Worm (Caenorhabditis elegans): ENCODE data around the gene otpl-8.
"Not testable (repeated sequence)": the region's sequence is repeated elsewhere in the genome, so short reads cannot be mapped to it uniquely, and the experiment has no call there.

otpl-8 gene

ce11 chrX:12270841-12271240, at the start of gene otpl-8:
Gene otpl-8 (minus strand): TSS chrX:12270941.
- TF ChIP-seq egl-27 (tag; optimal IDR thresholded peaks at IDR 0.05) = no peak

- TF ChIP-seq jun-1 (tag; optimal IDR thresholded peaks at IDR 0.05) (no peak), pqm-1 (tag; optimal IDR thresholded peaks at IDR 0.05) (no peak), unc-39 (tag; optimal IDR thresholded peaks at IDR 0.05) (no peak), lin-39 (tag; optimal IDR thresholded peaks at IDR 0.05) (no peak), ama-1 (optimal IDR thresholded peaks at IDR 0.05) (no peak)
Measured at ce11 chrX:12317560-12317959, 46.8 kb upstream of the otpl-8 start.

- TF ChIP-seq fkh-10 (GFP tag; optimal IDR thresholded peaks at IDR 0.05) (no peak), egl-27 (tag; optimal IDR thresholded peaks at IDR 0.05) (no peak), ztf-4 (tag; optimal IDR thresholded peaks at IDR 0.05) (no peak), egl-5 (tag; optimal IDR thresholded peaks at IDR 0.05) (no peak), ceh-9 (tag; optimal IDR thresholded peaks at IDR 0.05) (no peak), fkh-2 (tag; optimal IDR thresholded peaks at IDR 0.05) (no peak), pha-4 (tag; optimal IDR thresholded peaks at IDR 0.05) (no peak), nhr-77 (tag; optimal IDR thresholded peaks at IDR 0.05) (no peak), mdl-1 (tag; optimal IDR thresholded peaks at IDR 0.05) (no peak), nhr-23 (tag; optimal IDR thresholded peaks at IDR 0.05) (no peak), nhr-237 (tag; optimal IDR thresholded peaks at IDR 0.05) (no peak), ama-1 (optimal IDR thresholded peaks at IDR 0.05) (no peak), R02D3.7 (tag; optimal IDR thresholded peaks at IDR 0.05) (no peak), snpc-4 (tag; optimal IDR thresholded peaks at IDR 0.05) (no peak), jun-1 (tag; optimal IDR thresholded peaks at IDR 0.05) (no peak), lin-15B (tag; optimal IDR thresholded peaks at IDR 0.05) (no peak), ceh-82 (tag; optimal IDR thresholded peaks at IDR 0.05) (no peak), aly-2 (tag; optimal IDR thresholded peaks at IDR 0.05) (no peak), ceh-28 (tag; optimal IDR thresholded peaks at IDR 0.05) (no peak), nhr-76 (tag; optimal IDR thresholded peaks at IDR 0.05) (no peak)
Measured at ce11 chrX:12315268-12315667, 44.5 kb upstream of the otpl-8 start, which contains the start of gene xtr-2. Gene xtr-2 (plus strand): TSS chrX:12315568.

ce11 chrX:12314395-12314794, 43.7 kb upstream of the otpl-8 start:
- TF ChIP-seq ZK546.5 (tag; optimal IDR thresholded peaks at IDR 0.05) = no peak
- TF ChIP-seq nhr-28 (tag; optimal IDR thresholded peaks at IDR 0.05) = no peak
- TF ChIP-seq nhr-12 (tag; optimal IDR thresholded peaks at IDR 0.05) = no peak
- no peak for TF ChIP-seq daf-12 (tag; optimal IDR thresholded peaks at IDR 0.05)
- no peak for TF ChIP-seq ceh-9 (tag; optimal IDR thresholded peaks at IDR 0.05)
- no peak for TF ChIP-seq lsy-12 (tag; optimal IDR thresholded peaks at IDR 0.05)
- no peak for TF ChIP-seq zag-1 (tag; optimal IDR thresholded peaks at IDR 0.05)
- TF ChIP-seq mml-1 (tag; optimal IDR thresholded peaks at IDR 0.05) = no peak
- no peak for TF ChIP-seq ceh-16 (tag; optimal IDR thresholded peaks at IDR 0.05)
- TF ChIP-seq ztf-11 (tag; optimal IDR thresholded peaks at IDR 0.05) = no peak
- TF ChIP-seq nhr-23 (tag; optimal IDR thresholded peaks at IDR 0.05) = no peak

- TF ChIP-seq nhr-43 (tag; optimal IDR thresholded peaks at IDR 0.05; ENCODE audit: poor library complexity, severe bottlenecking) (no peak), pha-4 (tag; optimal IDR thresholded peaks at IDR 0.05) (no peak), mml-1 (tag; optimal IDR thresholded peaks at IDR 0.05) (no peak)
Measured at ce11 chrX:12313779-12314178, 43.0 kb upstream of the otpl-8 start.

ce11 chrX:12308045-12308499, 37.3 kb upstream of the otpl-8 start, which contains the start of gene F17A2.16:
Gene F17A2.16 (plus strand): TSS chrX:12308449.
- not testable (repeated sequence) for TF ChIP-seq pqm-1, lsy-12, snpc-4 (tag; optimal IDR thresholded peaks at IDR 0.05)

- TF ChIP-seq aly-2 (tag; optimal IDR thresholded peaks at IDR 0.05) = no peak
- TF ChIP-seq nhr-12 (tag; optimal IDR thresholded peaks at IDR 0.05) = no peak
- TF ChIP-seq ama-1 (optimal IDR thresholded peaks at IDR 0.05) = no peak
- no peak for TF ChIP-seq ceh-28 (tag; optimal IDR thresholded peaks at IDR 0.05)
- no peak for TF ChIP-seq nhr-11 (tag; optimal IDR thresholded peaks at IDR 0.05)
- no peak for TF ChIP-seq pha-4 (tag; optimal IDR thresholded peaks at IDR 0.05)
- TF ChIP-seq nhr-237 (tag; optimal IDR thresholded peaks at IDR 0.05) = no peak
- no peak for TF ChIP-seq skn-1 (tag; optimal IDR thresholded peaks at IDR 0.05)
- TF ChIP-seq fkh-10 (GFP tag; optimal IDR thresholded peaks at IDR 0.05) = no peak
- TF ChIP-seq nhr-25 (tag; optimal IDR thresholded peaks at IDR 0.05) = no peak
- no peak for TF ChIP-seq egl-5 (tag; optimal IDR thresholded peaks at IDR 0.05)
Measured at ce11 chrX:12306565-12306964, 35.8 kb upstream of the otpl-8 start, which contains the start of gene phf-32. Gene phf-32 (plus strand): TSS chrX:12306865.

Data from whole organism, L3 larva.